Fruit fly (Drosophila melanogaster): ENCODE measurements around the gene CG31274.

Gene CG31274

dm6 chr3R:16969361-16970355 lies 23.2 kb upstream of the CG31274 start (continued):
- TF ChIP-seq cwo (GFP tag; optimal IDR thresholded peaks at IDR 0.05) (no peak), cato (GFP tag; optimal IDR thresholded peaks at IDR 0.05; ENCODE audit: borderline replicate concordance) (peak; percentile 17), CG12219 (GFP tag; optimal IDR thresholded peaks at IDR 0.05) (peak; percentile 57), CG14710 (tag; optimal IDR thresholded peaks at IDR 0.05) (peak; percentile 75), knrl (GFP tag; IDR thresholded peaks at IDR 0.05; ENCODE audit: partially characterized antibody) (peak; percentile 53; the same call in 1 of the 3 replicates), Sry-β (GFP tag; optimal IDR thresholded peaks at IDR 0.05) (no peak), CoRest (tag; optimal IDR thresholded peaks at IDR 0.05) (peak; percentile 83), CG3407 (GFP tag; optimal IDR thresholded peaks at IDR 0.05) (peak; percentile 50), jumu (GFP tag; optimal IDR thresholded peaks at IDR 0.05) (no peak), CG7745 (tag; optimal IDR thresholded peaks at IDR 0.05) (no peak), tna (GFP tag; IDR thresholded peaks at IDR 0.05; ENCODE audit: partially characterized antibody) (no peak; the same call in 1 of the 2 replicates), nerfin-2 (GFP tag; IDR thresholded peaks at IDR 0.05; ENCODE audit: partially characterized antibody) (no peak), CG7987 (GFP tag; optimal IDR thresholded peaks at IDR 0.05) (peak; percentile 26), sima (GFP tag; optimal IDR thresholded peaks at IDR 0.05) (no peak), aop (GFP tag; IDR thresholded peaks at IDR 0.05) (no peak), CG17802 (tag; optimal IDR thresholded peaks at IDR 0.05) (no peak), CG10321 (GFP tag; IDR thresholded peaks at IDR 0.05) (no peak; the same call in 1 of the 2 replicates), CG5245 (GFP tag; optimal IDR thresholded peaks at IDR 0.05) (peak; percentile 44), ATbp (GFP tag; optimal IDR thresholded peaks at IDR 0.05) (peak; percentile 57), row (GFP tag; IDR thresholded peaks at IDR 0.05) (peak; percentile 95), lab (GFP tag; optimal IDR thresholded peaks at IDR 0.05) (no peak), repo (GFP tag; optimal IDR thresholded peaks at IDR 0.05) (peak; percentile 0), vnd (GFP tag; IDR thresholded peaks at IDR 0.05; ENCODE audit: partially characterized antibody) (no peak), maf-S (GFP tag; optimal IDR thresholded peaks at IDR 0.05) (no peak), crol (GFP tag; IDR thresholded peaks at IDR 0.05) (peak; percentile 48; the same call in 1 of the 2 replicates), dpn (GFP tag; optimal IDR thresholded peaks at IDR 0.05) (peak; percentile 15 to 67), Bdp1 (GFP tag; optimal IDR thresholded peaks at IDR 0.05) (peak; percentile 2), Dref (GFP tag; IDR thresholded peaks at IDR 0.05) (no peak), lmd (GFP tag; IDR thresholded peaks at IDR 0.05) (peak; percentile 56; the same call in 1 of the 2 replicates), pho (GFP tag; optimal IDR thresholded peaks at IDR 0.05) (peak; percentile 12), CG4854 (GFP tag; optimal IDR thresholded peaks at IDR 0.05) (no peak), gt (GFP tag; IDR thresholded peaks at IDR 0.05) (no peak), pnt (GFP tag; optimal IDR thresholded peaks at IDR 0.05) (peak; percentile 31), NK7.1 (GFP tag; optimal IDR thresholded peaks at IDR 0.05) (no peak), phol (tag; optimal IDR thresholded peaks at IDR 0.05) (peak; percentile 77), dati (GFP tag; IDR thresholded peaks at IDR 0.05) (no peak), bowl (GFP tag; IDR thresholded peaks at IDR 0.05) (no peak), CG3163 (GFP tag; optimal IDR thresholded peaks at IDR 0.05) (peak; percentile 2), B-H1 (GFP tag; IDR thresholded peaks at IDR 0.05) (peak; percentile 45; the same call in 2 of the 3 replicates), Sin3A (optimal IDR thresholded peaks at IDR 0.05) (no peak), pb (GFP tag; optimal IDR thresholded peaks at IDR 0.05) (no peak), Drgx (GFP tag; IDR thresholded peaks at IDR 0.05) (no peak; the same call in 1 of the 2 replicates), CG3281 (GFP tag; optimal IDR thresholded peaks at IDR 0.05) (no peak), slp2 (GFP tag; optimal IDR thresholded peaks at IDR 0.05) (no peak), H2.0 (GFP tag; IDR thresholded peaks at IDR 0.05) (peak; percentile 42), CG43689 (GFP tag; IDR thresholded peaks at IDR 0.05) (no peak), GATAe (GFP tag; conservative IDR thresholded peaks at IDR 0.05) (peak; percentile 80), Hsf (GFP tag; optimal IDR thresholded peaks at IDR 0.05) (peak; percentile 24)
